Fruit fly (Drosophila melanogaster) whole organism, adult: ENCODE data around the gene Dhdds.
A peak's percentile ranks its signal among the peaks of the same experiment; 100 is the strongest.

ENCODE experiments used
- CG11617 ChIP-seq: fragments of 200-800 bp; sonication (Bioruptor generic); optimal IDR thresholded peaks from 2 replicates; lab custom pipeline; 2017; ENCODE audit warnings: mild to moderate bottlenecking, missing biosample characterization, missing genetic modification reagents, missing genetic modification characterization
- CG12768 ChIP-seq: fragments of 200-800 bp; sonication (Bioruptor generic); optimal IDR thresholded peaks from 2 replicates; lab custom pipeline; 2017; ENCODE audit warnings: missing biosample characterization, missing genetic modification characterization, mild to moderate bottlenecking, moderate library complexity, missing genetic modification reagents
- CG14711 ChIP-seq: fragments of 200-800 bp; sonication (Bioruptor generic); optimal IDR thresholded peaks from 2 replicates; lab custom pipeline; 2018; ENCODE audit warnings: missing biosample characterization, mild to moderate bottlenecking, missing genetic modification characterization, moderate library complexity
- CG1620 ChIP-seq: fragments of 200-800 bp; sonication (Bioruptor generic); optimal IDR thresholded peaks from 2 replicates; lab custom pipeline; 2016; ENCODE audit warnings: missing biosample characterization, missing genetic modification characterization
- CG33017 ChIP-seq: fragments of 200-800 bp; sonication (Bioruptor generic); optimal IDR thresholded peaks from 2 replicates; lab custom pipeline; 2018; ENCODE audit warnings: missing biosample characterization, mild to moderate bottlenecking, missing genetic modification characterization, moderate library complexity
- CG5204 ChIP-seq: fragments of 200-800 bp; sonication (Bioruptor generic); optimal IDR thresholded peaks from 2 replicates; lab custom pipeline; 2016; ENCODE audit warnings: missing biosample characterization, missing genetic modification characterization
- CG7045 ChIP-seq: fragments of 200-800 bp; sonication (Bioruptor generic); optimal IDR thresholded peaks from 2 replicates; lab custom pipeline; 2017; ENCODE audit warnings: missing biosample characterization, mild to moderate bottlenecking, missing genetic modification characterization
- CG7101 ChIP-seq: fragments of 200-800 bp; sonication (Bioruptor generic); optimal IDR thresholded peaks from 2 replicates; lab custom pipeline; 2018; ENCODE audit warnings: missing biosample characterization, mild to moderate bottlenecking, missing genetic modification characterization, moderate library complexity
- Clk ChIP-seq: fragments of 200-800 bp; sonication (Bioruptor generic); optimal IDR thresholded peaks from 2 replicates; lab custom pipeline; 2017; ENCODE audit warnings: missing biosample characterization, missing genetic modification characterization
- Crg-1 ChIP-seq: fragments of 200-800 bp; sonication (Bioruptor generic); optimal IDR thresholded peaks from 2 replicates; lab custom pipeline; 2016; ENCODE audit warnings: missing biosample characterization, missing genetic modification characterization
- Hr96 ChIP-seq: fragments of 200-800 bp; sonication (Bioruptor generic); optimal IDR thresholded peaks from 2 replicates; lab custom pipeline; 2016; ENCODE audit warnings: missing biosample characterization, missing genetic modification characterization
- Mnt ChIP-seq: fragments of 200-800 bp; sonication (Bioruptor generic); optimal IDR thresholded peaks from 2 replicates; lab custom pipeline; 2016; ENCODE audit warnings: missing biosample characterization, mild to moderate bottlenecking, missing genetic modification characterization
- bab1 ChIP-seq: fragments of 200-800 bp; sonication (Bioruptor generic); optimal IDR thresholded peaks from 3 replicates; lab custom pipeline; 2019; ENCODE audit warnings: missing biosample characterization, mild to moderate bottlenecking, missing genetic modification characterization, moderate library complexity
- cic ChIP-seq: fragments of 200-800 bp; sonication (Bioruptor generic); optimal IDR thresholded peaks from 2 replicates; lab custom pipeline; 2017; ENCODE audit warnings: missing biosample characterization, mild to moderate bottlenecking, missing genetic modification characterization, moderate library complexity
- cnc ChIP-seq, 2 experiments: fragments of >200 bp; optimal IDR thresholded peaks; 2 replicates each; lab custom pipeline; 2017
- kay ChIP-seq: fragments of 200-800 bp; sonication (Bioruptor generic); peaks from one replicate; lab custom pipeline; 2016; ENCODE audit warnings: missing biosample characterization, missing genetic modification characterization, borderline replicate concordance
- ovo ChIP-seq: fragments of 200-800 bp; sonication (Bioruptor generic); optimal IDR thresholded peaks from 2 replicates; lab custom pipeline; 2016; ENCODE audit warnings: missing biosample characterization, missing genetic modification characterization
- pad ChIP-seq: fragments of 200-800 bp; sonication (Bioruptor generic); optimal IDR thresholded peaks from 3 replicates; lab custom pipeline; 2017; ENCODE audit warnings: missing biosample characterization, missing genetic modification characterization, mild to moderate bottlenecking, moderate library complexity, missing genetic modification reagents
- tj ChIP-seq: fragments of 200-800 bp; sonication (Bioruptor generic); optimal IDR thresholded peaks from 3 replicates; lab custom pipeline; 2017; ENCODE audit warnings: missing biosample characterization, mild to moderate bottlenecking, missing genetic modification characterization, moderate library complexity
- toe ChIP-seq: fragments of 200-800 bp; sonication (Bioruptor generic); optimal IDR thresholded peaks from 2 replicates; lab custom pipeline; 2016; ENCODE audit warnings: missing biosample characterization, missing genetic modification characterization

Dhdds gene

dm6 chrX:7933210-7933915 is at the start of gene Dhdds, which contains the start of gene RpS14a:
Dhdds (minus strand) TSS chrX:7933351.
RpS14a (plus strand) TSS chrX:7933742.
- TF ChIP-seq CG33017 (tag; lab: Kevin White, UChicago) (no peak), ovo (GFP tag; lab: Kevin White, UChicago) (peak; percentile 77), cic (GFP tag; lab: Kevin White, UChicago) (no peak), tj (GFP tag; lab: Kevin White, UChicago) (peak; percentile 66), CG7045 (peak; percentile 24), Crg-1 (peak; percentile 84), CG5204 (GFP tag; lab: Kevin White, UChicago) (no peak), bab1 (GFP tag; lab: Kevin White, UChicago) (peak; percentile 43), Mnt (peak; percentile 81), CG1620 (GFP tag; lab: Kevin White, UChicago) (peak; percentile 64), CG7101 (peak; percentile 77), CG11617 (GFP tag; lab: Kevin White, UChicago) (peak; percentile 91), CG14711 (peak; percentile 96), Clk (no peak), Hr96 (GFP tag; lab: Kevin White, UChicago) (no peak), CG12768 (GFP tag; lab: Kevin White, UChicago) (no peak), pad (peak; percentile 66)

dm6 chrX:7980786-7981185 is 47.6 kb upstream of the Dhdds start:
- no peak for TF ChIP-seq CG11617 (GFP tag; lab: Kevin White, UChicago)
- TF ChIP-seq ovo (GFP tag; lab: Kevin White, UChicago), result no peak
- TF ChIP-seq cic (GFP tag; lab: Kevin White, UChicago), result no peak
- TF ChIP-seq CG5204 (GFP tag; lab: Kevin White, UChicago), result no peak
- TF ChIP-seq Crg-1, result no peak
- no peak for TF ChIP-seq CG7101
- no peak for TF ChIP-seq toe (GFP tag; lab: Kevin White, UChicago)
- no peak for TF ChIP-seq CG1620 (GFP tag; lab: Kevin White, UChicago)
- no peak for TF ChIP-seq cnc (optimal IDR thresholded peaks at IDR 0.05; lab: Kevin White, UChicago)
- no peak for TF ChIP-seq CG33017 (tag; lab: Kevin White, UChicago)
- TF ChIP-seq CG7045, result no peak
- no peak for TF ChIP-seq Hr96 (GFP tag; lab: Kevin White, UChicago)
- no peak for TF ChIP-seq CG14711

dm6 chrX:7979202-7979601 is 46.1 kb upstream of the Dhdds start:
- TF ChIP-seq CG12768 (GFP tag; lab: Kevin White, UChicago) (no peak), kay (GFP tag; lab: Kevin White, UChicago) (no peak), CG33017 (tag; lab: Kevin White, UChicago) (no peak)

- TF ChIP-seq cic (GFP tag; lab: Kevin White, UChicago), result no peak
- no peak for TF ChIP-seq Clk
- no peak for TF ChIP-seq Hr96 (GFP tag; lab: Kevin White, UChicago)
- no peak for TF ChIP-seq CG14711
- no peak for TF ChIP-seq ovo (GFP tag; lab: Kevin White, UChicago)
- TF ChIP-seq CG11617 (GFP tag; lab: Kevin White, UChicago), result no peak
- no peak for TF ChIP-seq CG33017 (tag; lab: Kevin White, UChicago)
Measured at dm6 chrX:7978027-7978426, 44.9 kb upstream of the Dhdds start.

dm6 chrX:7976976-7977834 is 44.1 kb upstream of the Dhdds start:
- TF ChIP-seq CG1620 (GFP tag; lab: Kevin White, UChicago), result no peak
- no peak for TF ChIP-seq kay (GFP tag; lab: Kevin White, UChicago)
- TF ChIP-seq CG5204 (GFP tag; lab: Kevin White, UChicago), result no peak
- TF ChIP-seq Mnt, result no peak
- TF ChIP-seq Clk, result no peak
- TF ChIP-seq Crg-1, result no peak

- TF ChIP-seq Crg-1, result no peak
- TF ChIP-seq CG7101, result no peak
- no peak for TF ChIP-seq CG1620 (GFP tag; lab: Kevin White, UChicago)
- no peak for TF ChIP-seq CG11617 (GFP tag; lab: Kevin White, UChicago)
Measured at dm6 chrX:7975516-7976257, 42.5 kb upstream of the Dhdds start.
